Worm (Caenorhabditis elegans): Measurements from ENCODE around the gene C18E9.8.

C18E9.8 gene

DNA sequence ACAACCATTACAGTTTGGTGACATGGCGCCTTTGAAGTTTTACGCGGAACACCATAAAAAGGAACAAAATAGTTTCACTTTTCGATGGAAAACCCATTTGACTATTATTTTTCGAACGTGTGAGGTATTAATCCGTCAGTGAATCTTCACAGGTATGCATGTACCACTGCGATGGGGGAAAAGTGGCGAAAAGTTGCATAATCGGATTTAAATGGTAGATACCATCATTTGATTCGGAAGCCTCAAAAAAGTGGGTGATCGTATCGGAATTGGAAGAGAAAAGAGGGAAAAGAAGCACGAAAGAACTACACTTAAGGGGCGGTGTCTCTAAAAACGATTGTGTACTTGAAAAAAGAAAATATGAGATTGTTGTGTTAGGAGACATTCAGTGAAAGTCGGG lies 34.2 kb downstream of the C18E9.8 start:
- no peak for TF ChIP-seq ama-1 (optimal IDR thresholded peaks at IDR 0.05)
- TF ChIP-seq scrt-1 (GFP tag; IDR thresholded peaks at IDR 0.05) = no peak
- no peak for TF ChIP-seq ets-7 (tag; optimal IDR thresholded peaks at IDR 0.05)
- no peak for TF ChIP-seq flt-1 (GFP tag; IDR thresholded peaks at IDR 0.05)
- TF ChIP-seq pes-1 (GFP tag; IDR thresholded peaks at IDR 0.05) = no peak
- no peak for TF ChIP-seq tra-4 (tag; optimal IDR thresholded peaks at IDR 0.05)
- no peak for TF ChIP-seq B0310.2 (tag; optimal IDR thresholded peaks at IDR 0.05)
- TF ChIP-seq tbx-37 (GFP tag; conservative IDR thresholded peaks at IDR 0.05) = no peak
- no peak for TF ChIP-seq F13C5.2 (tag; optimal IDR thresholded peaks at IDR 0.05)
- TF ChIP-seq hmbx-1 (tag; optimal IDR thresholded peaks at IDR 0.05) = no peak
- no peak for TF ChIP-seq aly-1 (tag; optimal IDR thresholded peaks at IDR 0.05)
- no peak for TF ChIP-seq sea-1 (GFP tag; conservative IDR thresholded peaks at IDR 0.05)

ce11 chrII:8951270-8951669 lies 36.6 kb downstream of the C18E9.8 start:
- no peak for TF ChIP-seq flt-1 (GFP tag; IDR thresholded peaks at IDR 0.05)

DNA sequence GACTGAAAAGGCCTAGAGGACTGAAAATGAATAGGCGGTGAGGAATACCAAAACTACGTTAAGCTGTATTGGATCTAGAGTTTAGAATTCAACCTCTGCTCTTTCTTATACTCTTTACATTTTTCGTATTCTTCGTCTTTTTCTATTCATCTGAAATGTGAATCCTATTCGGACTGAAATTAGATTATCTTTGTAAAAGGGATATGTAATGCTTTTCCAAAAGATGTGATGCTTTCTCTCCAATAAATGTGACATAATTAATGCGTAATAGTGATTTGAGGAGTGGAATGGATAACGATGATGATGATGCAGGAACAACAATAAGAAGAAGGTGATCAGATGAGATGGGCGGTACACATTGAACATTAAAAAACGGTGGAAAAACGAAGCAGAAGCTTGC lies 39.2 kb downstream of the C18E9.8 start:
- TF ChIP-seq hmg-4 (GFP tag; optimal IDR thresholded peaks at IDR 0.05) (no peak), hnd-1 (tag; optimal IDR thresholded peaks at IDR 0.05) (no peak), sea-1 (GFP tag; conservative IDR thresholded peaks at IDR 0.05) (no peak), B0310.2 (tag; optimal IDR thresholded peaks at IDR 0.05) (no peak), ceh-36 (tag; optimal IDR thresholded peaks at IDR 0.05) (no peak), pes-1 (GFP tag; IDR thresholded peaks at IDR 0.05) (no peak), flt-1 (GFP tag; IDR thresholded peaks at IDR 0.05) (no peak), scrt-1 (GFP tag; IDR thresholded peaks at IDR 0.05) (no peak), F13C5.2 (tag; optimal IDR thresholded peaks at IDR 0.05) (no peak), tbx-37 (GFP tag; conservative IDR thresholded peaks at IDR 0.05) (no peak), tbx-11 (GFP tag; IDR thresholded peaks at IDR 0.05) (no peak), hmbx-1 (tag; optimal IDR thresholded peaks at IDR 0.05) (no peak), ceh-13 (GFP tag; optimal IDR thresholded peaks at IDR 0.05) (no peak), ets-7 (tag; optimal IDR thresholded peaks at IDR 0.05) (no peak), ama-1 (optimal IDR thresholded peaks at IDR 0.05) (no peak), tra-4 (tag; optimal IDR thresholded peaks at IDR 0.05) (no peak)

ce11 chrII:8947391-8947790 lies 40.5 kb downstream of the C18E9.8 start, which contains the start of gene cutl-15:
Gene cutl-15, minus strand, starts transcription at chrII:8947688.
- no peak for TF ChIP-seq flt-1 (GFP tag; IDR thresholded peaks at IDR 0.05)
- no peak for TF ChIP-seq hmg-4 (GFP tag; optimal IDR thresholded peaks at IDR 0.05)
- TF ChIP-seq ceh-36 (tag; optimal IDR thresholded peaks at IDR 0.05) = no peak
- no peak for TF ChIP-seq tra-4 (tag; optimal IDR thresholded peaks at IDR 0.05)

DNA sequence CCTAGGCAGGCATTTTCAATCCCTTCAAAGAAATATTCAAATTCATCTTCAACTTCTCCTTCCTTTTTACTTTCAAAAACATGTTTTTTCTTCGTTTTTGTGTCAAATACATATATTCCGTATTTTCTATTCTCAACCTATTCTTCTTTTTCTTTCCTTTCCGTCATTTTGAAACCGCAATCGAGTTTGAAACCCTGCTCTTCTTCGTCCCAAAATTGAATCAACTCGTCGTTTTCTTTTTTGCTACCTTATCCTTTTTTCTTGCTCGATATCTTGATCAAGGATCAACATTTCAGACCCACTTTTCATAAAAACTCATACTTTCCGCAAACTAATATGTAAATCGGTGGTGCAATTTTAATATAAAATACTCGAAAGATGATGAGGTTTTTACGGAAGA lies 42.7 kb downstream of the C18E9.8 start:
- TF ChIP-seq ceh-13 (GFP tag; optimal IDR thresholded peaks at IDR 0.05) = no peak
- no peak for TF ChIP-seq ama-1 (optimal IDR thresholded peaks at IDR 0.05)
- no peak for TF ChIP-seq B0310.2 (tag; optimal IDR thresholded peaks at IDR 0.05)
- no peak for TF ChIP-seq ets-7 (tag; optimal IDR thresholded peaks at IDR 0.05)
- no peak for TF ChIP-seq scrt-1 (GFP tag; IDR thresholded peaks at IDR 0.05)
- TF ChIP-seq ceh-36 (tag; optimal IDR thresholded peaks at IDR 0.05) = no peak

ce11 chrII:8940362-8940940 lies 47.4 kb downstream of the C18E9.8 start, which contains the start of the genes set-17 and T21B10.4:
Gene set-17, minus strand, starts transcription at chrII:8940488.
Gene T21B10.4, plus strand, starts transcription at chrII:8940894.
- no peak for TF ChIP-seq aly-1 (tag; optimal IDR thresholded peaks at IDR 0.05)
- no peak for TF ChIP-seq scrt-1 (GFP tag; IDR thresholded peaks at IDR 0.05)
- no peak for TF ChIP-seq ama-1 (optimal IDR thresholded peaks at IDR 0.05)
- no peak for TF ChIP-seq ceh-36 (tag; optimal IDR thresholded peaks at IDR 0.05)
- TF ChIP-seq tbx-11 (GFP tag; IDR thresholded peaks at IDR 0.05) = no peak
- TF ChIP-seq B0310.2 (tag; optimal IDR thresholded peaks at IDR 0.05) = no peak
- TF ChIP-seq ets-7 (tag; optimal IDR thresholded peaks at IDR 0.05) = no peak
- TF ChIP-seq F13C5.2 (tag; optimal IDR thresholded peaks at IDR 0.05) = no peak
- no peak for TF ChIP-seq flt-1 (GFP tag; IDR thresholded peaks at IDR 0.05)
- TF ChIP-seq sea-1 (GFP tag; conservative IDR thresholded peaks at IDR 0.05) = no peak
- no peak for TF ChIP-seq pes-1 (GFP tag; IDR thresholded peaks at IDR 0.05)
- no peak for TF ChIP-seq tra-4 (tag; optimal IDR thresholded peaks at IDR 0.05)
- TF ChIP-seq hmg-4 (GFP tag; optimal IDR thresholded peaks at IDR 0.05) = no peak

DNA sequence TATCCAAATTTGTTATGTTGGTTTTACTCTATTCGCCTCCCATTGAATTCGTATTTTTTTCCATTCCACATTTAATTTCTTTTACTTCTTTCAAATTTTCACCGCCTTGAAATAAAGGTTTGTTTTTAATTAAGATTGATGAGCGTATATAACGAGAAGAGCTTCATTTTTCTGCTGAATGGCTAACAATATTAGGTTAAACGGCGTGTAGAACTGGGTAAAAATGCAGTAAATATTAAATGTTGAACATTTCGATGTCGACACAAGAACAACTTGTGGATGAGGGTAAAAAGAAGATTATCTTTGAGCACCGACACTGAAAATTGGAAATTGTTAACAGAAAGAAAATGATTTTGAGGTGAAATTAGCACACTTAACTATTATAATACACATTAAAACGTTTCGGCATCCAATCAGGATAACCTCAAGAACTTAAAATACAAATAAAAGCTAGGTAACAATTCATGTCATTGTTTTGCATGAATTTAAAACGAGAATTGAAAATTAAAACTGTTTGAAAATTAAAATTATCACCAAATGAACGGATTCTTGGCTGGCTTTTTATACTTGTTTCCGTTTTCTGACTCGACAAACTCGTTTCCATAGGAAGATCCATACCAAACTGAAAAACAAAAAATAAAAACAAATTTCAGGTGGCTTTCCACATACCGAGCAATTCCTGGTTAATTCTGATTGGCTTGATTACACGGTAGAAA lies 48.8 kb downstream of the C18E9.8 start:
- no peak for TF ChIP-seq B0310.2 (tag; optimal IDR thresholded peaks at IDR 0.05)
- no peak for TF ChIP-seq flt-1 (GFP tag; IDR thresholded peaks at IDR 0.05)
